Fruit fly (Drosophila melanogaster): ENCODE measurements around the gene CG5122.

CG5122 gene

DNA sequence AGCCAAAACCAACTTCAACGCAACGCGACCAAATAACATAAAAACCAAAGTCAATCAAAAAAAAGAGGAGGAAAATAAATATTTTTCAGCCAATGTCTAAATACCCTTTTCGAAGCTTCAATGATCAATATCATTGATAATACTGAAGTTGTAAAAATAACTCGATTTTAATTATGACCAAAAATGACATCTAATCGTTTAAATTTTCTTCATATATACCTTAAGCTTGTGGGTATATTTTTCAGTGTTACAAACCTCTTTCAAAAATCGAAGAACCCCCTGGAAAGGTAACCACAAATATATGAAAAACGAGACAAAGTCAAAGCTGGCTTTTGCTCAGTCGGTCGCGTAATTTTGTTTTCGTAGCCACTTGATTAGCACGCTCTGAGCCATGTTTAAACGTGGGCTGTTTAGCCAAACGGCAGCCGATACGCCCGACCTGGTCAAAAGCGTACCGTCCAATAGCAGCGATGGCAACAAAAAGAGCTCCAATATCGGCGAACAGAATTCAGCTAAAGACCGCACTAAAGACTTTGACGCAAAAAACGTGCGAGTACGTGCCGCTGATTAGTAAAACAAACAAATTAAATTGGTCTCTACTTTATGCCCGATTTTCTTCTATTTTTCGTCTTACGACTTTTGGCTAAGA, 14.8 kb downstream of the CG5122 start (continued):
- peak; percentile 91 for TF ChIP-seq CG9932 (GFP tag; IDR thresholded peaks at IDR 0.05)
- TF ChIP-seq tin (GFP tag; optimal IDR thresholded peaks at IDR 0.05) = peak; percentile 58
- TF ChIP-seq dmrt11E (tag; optimal IDR thresholded peaks at IDR 0.05) = no peak
- TF ChIP-seq phol (tag; optimal IDR thresholded peaks at IDR 0.05) = peak; percentile 72
- TF ChIP-seq CG10959 (GFP tag; IDR thresholded peaks at IDR 0.05) = no peak
- TF ChIP-seq cg (GFP tag; optimal IDR thresholded peaks at IDR 0.05) = no peak
- TF ChIP-seq Dbx (GFP tag; IDR thresholded peaks at IDR 0.05) = peak; percentile 86
- TF ChIP-seq CG11093 (GFP tag; IDR thresholded peaks at IDR 0.05) = peak; percentile 59; the same call in 1 of the 3 replicates
- TF ChIP-seq slbo (GFP tag; IDR thresholded peaks at IDR 0.05) = peak; percentile 91
- TF ChIP-seq CG6689 (GFP tag; IDR thresholded peaks at IDR 0.05) = peak; percentile 74
- TF ChIP-seq E2f2 (GFP tag; IDR thresholded peaks at IDR 0.05) = peak; percentile 61
- TF ChIP-seq YL-1 (GFP tag; optimal IDR thresholded peaks at IDR 0.05) = no peak
- peak; percentile 57 for TF ChIP-seq CG34376 (GFP tag; optimal IDR thresholded peaks at IDR 0.05)
- peak; percentile 47 for TF ChIP-seq CG7928 (GFP tag; optimal IDR thresholded peaks at IDR 0.05)
- peak; percentile 47 for TF ChIP-seq Mes4 (GFP tag; optimal IDR thresholded peaks at IDR 0.05)
- peak; percentile 68; the same call in 1 of the 3 replicates for TF ChIP-seq jigr1 (GFP tag; IDR thresholded peaks at IDR 0.05)
- peak in 1 of 2 experiments; percentile 34 for TF ChIP-seq bsh (GFP tag; optimal IDR thresholded peaks at IDR 0.05)
- peak; percentile 90 for TF ChIP-seq Meics (GFP tag; optimal IDR thresholded peaks at IDR 0.05)
- no peak for TF ChIP-seq NC2α (GFP tag; optimal IDR thresholded peaks at IDR 0.05)
- 0 out of 2 replicates have a peak, but pooled peaks have one; percentile 28 for TF ChIP-seq bowl (GFP tag; IDR thresholded peaks at IDR 0.05)
- TF ChIP-seq CG6765 (GFP tag; optimal IDR thresholded peaks at IDR 0.05) = peak; percentile 74
- TF ChIP-seq cato (GFP tag; optimal IDR thresholded peaks at IDR 0.05; ENCODE audit: borderline replicate concordance) = peak; percentile 30
- no peak for TF ChIP-seq CG16813 (GFP tag; IDR thresholded peaks at IDR 0.05; ENCODE audit: partially characterized antibody)
- peak; percentile 60 for TF ChIP-seq CHES-1-like (GFP tag; optimal IDR thresholded peaks at IDR 0.05)
- TF ChIP-seq CG6175 (GFP tag; IDR thresholded peaks at IDR 0.05) = 0 out of 3 replicates have a peak, but pooled peaks have one; percentile 55
- TF ChIP-seq CG10462 (GFP tag; optimal IDR thresholded peaks at IDR 0.05) = peak; percentile 16
- 0 out of 3 replicates have a peak, but pooled peaks have one; percentile 39 for TF ChIP-seq zfh1 (GFP tag; IDR thresholded peaks at IDR 0.05)
- TF ChIP-seq Drgx (GFP tag; IDR thresholded peaks at IDR 0.05) = peak; percentile 69; the same call in 1 of the 2 replicates
- peak; percentile 54; the same call in 1 of the 2 replicates for TF ChIP-seq Nf-YA (GFP tag; IDR thresholded peaks at IDR 0.05)
- TF ChIP-seq ind (GFP tag; optimal IDR thresholded peaks at IDR 0.05) = peak; percentile 83
- TF ChIP-seq Fer3 (tag; optimal IDR thresholded peaks at IDR 0.05) = peak; percentile 87
- TF ChIP-seq caup (GFP tag; optimal IDR thresholded peaks at IDR 0.05; ENCODE audit: severe bottlenecking) = peak; percentile 78
- peak; percentile 33; the same call in 1 of the 2 replicates for TF ChIP-seq Rx (GFP tag; IDR thresholded peaks at IDR 0.05)
- no peak for TF ChIP-seq h (optimal IDR thresholded peaks at IDR 0.05)
- TF ChIP-seq CG5245 (GFP tag; optimal IDR thresholded peaks at IDR 0.05) = peak; percentile 42
- TF ChIP-seq pita (GFP tag; optimal IDR thresholded peaks at IDR 0.05) = no peak
- peak; percentile 53 for TF ChIP-seq CG8281 (tag; optimal IDR thresholded peaks at IDR 0.05)
- TF ChIP-seq Hand (GFP tag; optimal IDR thresholded peaks at IDR 0.05) = peak; percentile 49
- no peak for TF ChIP-seq CG4360 (GFP tag; IDR thresholded peaks at IDR 0.05)
- peak; percentile 60 for TF ChIP-seq Camta (GFP tag; optimal IDR thresholded peaks at IDR 0.05)
- no peak for TF ChIP-seq dati (GFP tag; IDR thresholded peaks at IDR 0.05)
- TF ChIP-seq sc (optimal IDR thresholded peaks at IDR 0.05) = no peak
- no peak for TF ChIP-seq sc (GFP tag; optimal IDR thresholded peaks at IDR 0.05)
- no peak for TF ChIP-seq Optix (GFP tag; IDR thresholded peaks at IDR 0.05)
- TF ChIP-seq Atf3 (GFP tag; optimal IDR thresholded peaks at IDR 0.05) = peak; percentile 10
- TF ChIP-seq CG11696 (GFP tag; IDR thresholded peaks at IDR 0.05) = peak; percentile 68
- TF ChIP-seq CG3163 (GFP tag; optimal IDR thresholded peaks at IDR 0.05) = peak; percentile 38
- TF ChIP-seq onecut (GFP tag; IDR thresholded peaks at IDR 0.05) = peak; percentile 51
- peak; percentile 82 for TF ChIP-seq CG17361 (GFP tag; IDR thresholded peaks at IDR 0.05)
- peak; percentile 41 for TF ChIP-seq pnt (GFP tag; optimal IDR thresholded peaks at IDR 0.05)
- peak; percentile 70 for TF ChIP-seq CG10274 (GFP tag; optimal IDR thresholded peaks at IDR 0.05)
